Worm (Caenorhabditis elegans) whole organism, L4 larva: ENCODE results near the gene cTel55X.1.

Experiments used
- F26F4.8 ChIP-seq: fragments of 200-800 bp; sonication (Bioruptor generic); conservative IDR thresholded peaks from 2 replicates; pipeline ENCODE4 v1.3.6; 2022; ENCODE audit warnings: missing genetic modification characterization, missing compliant biosample characterization
- T20F7.1 ChIP-seq: fragments of 200-800 bp; sonication (Bioruptor generic); optimal IDR thresholded peaks from 2 replicates; lab custom pipeline; 2018; ENCODE audit warnings: mild to moderate bottlenecking, missing genetic modification characterization, missing compliant biosample characterization
- T26A8.4 ChIP-seq: fragments of 200-800 bp; sonication (Bioruptor generic); IDR thresholded peaks from 2 replicates; pipeline ENCODE4 v1.3.6; 2022; ENCODE audit warnings: missing genetic modification characterization, missing compliant biosample characterization
- Y5F2A.4 ChIP-seq: fragments of 200-800 bp; sonication (Bioruptor generic); optimal IDR thresholded peaks from 2 replicates; lab custom pipeline; 2018; ENCODE audit warnings: mild to moderate bottlenecking, missing genetic modification characterization, missing compliant biosample characterization
- aha-1 ChIP-seq: fragments of 150-350 bp; peaks from one replicate; lab custom pipeline; 2014; ENCODE audit warnings: missing biosample characterization, missing genetic modification characterization
- aly-2 ChIP-seq: sonication (generic microtip); optimal IDR thresholded peaks from 2 replicates; lab custom pipeline; 2018; ENCODE audit warnings: missing biosample characterization, missing genetic modification characterization
- attf-4 ChIP-seq: sonication (generic microtip); optimal IDR thresholded peaks from 3 replicates; lab custom pipeline; 2017; ENCODE audit warnings: missing biosample characterization, missing genetic modification characterization
- ceh-20 ChIP-seq: fragments of 200-800 bp; sonication (Bioruptor generic); IDR thresholded peaks from 2 replicates; pipeline ENCODE4 v1.3.6; 2022; ENCODE audit warnings: missing genetic modification reagents, missing genetic modification characterization, missing compliant biosample characterization
- ceh-32 ChIP-seq: sonication (generic microtip); optimal IDR thresholded peaks from 2 replicates; lab custom pipeline; 2016; ENCODE audit warnings: mild to moderate bottlenecking, missing genetic modification characterization, missing compliant biosample characterization; ENCODE audit not compliant: poor library complexity
- daf-12 ChIP-seq: fragments of 150-350 bp; optimal IDR thresholded peaks from 2 replicates; lab custom pipeline; 2014; ENCODE audit warnings: missing biosample characterization, missing genetic modification reagents, missing genetic modification characterization
- daf-16 ChIP-seq, 3 experiments: sonication (generic microtip); optimal IDR thresholded peaks; 2 replicates each; lab custom pipeline; 2016 to 2017; ENCODE audit warnings: missing genetic modification characterization in 3 of 3, missing genetic modification reagents in 3 of 3, mild to moderate bottlenecking in 2 of 3, missing compliant biosample characterization in 2 of 3, missing biosample characterization in 1 of 3, moderate library complexity in 1 of 3
- dmd-8 ChIP-seq: fragments of 200-800 bp; sonication (Bioruptor generic); IDR thresholded peaks from 2 replicates; pipeline ENCODE4 v1.3.6; 2022; ENCODE audit warnings: missing genetic modification characterization, missing compliant biosample characterization
- duxl-1 ChIP-seq: sonication (generic microtip); optimal IDR thresholded peaks from 2 replicates; lab custom pipeline; 2016; ENCODE audit warnings: mild to moderate bottlenecking, missing genetic modification characterization, moderate library complexity, missing compliant biosample characterization; ENCODE audit not compliant: poor library complexity
- egl-27 ChIP-seq: sonication (generic microtip); optimal IDR thresholded peaks from 3 replicates; lab custom pipeline; 2017; ENCODE audit warnings: missing biosample characterization, missing genetic modification reagents, missing genetic modification characterization
- egl-43 ChIP-seq: fragments of 200-800 bp; sonication (Bioruptor generic); IDR thresholded peaks from 2 replicates; pipeline ENCODE4 v1.3.6; 2022; ENCODE audit warnings: missing genetic modification reagents, missing genetic modification characterization, missing compliant biosample characterization
- hlh-11 ChIP-seq: fragments of 200-800 bp; sonication (Bioruptor generic); optimal IDR thresholded peaks from 2 replicates; lab custom pipeline; 2018; ENCODE audit warnings: mild to moderate bottlenecking, missing genetic modification characterization, missing compliant biosample characterization
- hlh-30 ChIP-seq: sonication (generic microtip); optimal IDR thresholded peaks from 2 replicates; lab custom pipeline; 2017; ENCODE audit warnings: antibody characterized with exemption, mild to moderate bottlenecking, missing genetic modification characterization, missing compliant biosample characterization; ENCODE audit not compliant: insufficient read depth
- lin-15B ChIP-seq: fragments of 150-350 bp; sonication (generic microtip); optimal IDR thresholded peaks from 3 replicates; lab custom pipeline; 2014; ENCODE audit warnings: missing biosample characterization, missing genetic modification characterization
- lin-38 ChIP-seq: fragments of 200-800 bp; sonication (Bioruptor generic); IDR thresholded peaks from 2 replicates; pipeline ENCODE4 v1.3.6; 2022; ENCODE audit warnings: missing genetic modification reagents, missing genetic modification characterization, missing compliant biosample characterization
- mep-1 ChIP-seq: fragments of 150-350 bp; sonication (generic microtip); optimal IDR thresholded peaks from 3 replicates; lab custom pipeline; 2014; ENCODE audit warnings: missing biosample characterization, missing genetic modification characterization
- mes-2 ChIP-seq: sonication (generic microtip); optimal IDR thresholded peaks from 2 replicates; lab custom pipeline; 2016; ENCODE audit warnings: missing genotype, mild to moderate bottlenecking, missing genetic modification characterization, missing compliant biosample characterization; ENCODE audit not compliant: poor library complexity, severe bottlenecking
- mxl-3 ChIP-seq: fragments of 200-800 bp; sonication (Bioruptor generic); optimal IDR thresholded peaks from 2 replicates; lab custom pipeline; 2018; ENCODE audit warnings: mild to moderate bottlenecking, missing genetic modification characterization, missing compliant biosample characterization
- nhr-11 ChIP-seq: fragments of 150-350 bp; optimal IDR thresholded peaks from 2 replicates; lab custom pipeline; 2014; ENCODE audit warnings: missing biosample characterization, missing genetic modification characterization
- nhr-111 ChIP-seq: fragments of 200-800 bp; sonication (Bioruptor generic); optimal IDR thresholded peaks from 2 replicates; lab custom pipeline; 2018; ENCODE audit warnings: mild to moderate bottlenecking, missing genetic modification characterization, missing compliant biosample characterization
- nhr-28 ChIP-seq: fragments of 150-350 bp; optimal IDR thresholded peaks from 2 replicates; lab custom pipeline; 2014; ENCODE audit warnings: missing biosample characterization, missing genetic modification characterization
- nhr-6 ChIP-seq: fragments of 150-350 bp; optimal IDR thresholded peaks from 2 replicates; lab custom pipeline; 2014; ENCODE audit warnings: missing biosample characterization, missing genetic modification characterization
- nhr-77 ChIP-seq: fragments of 150-350 bp; optimal IDR thresholded peaks from 2 replicates; lab custom pipeline; 2014; ENCODE audit warnings: missing biosample characterization, missing genetic modification characterization
- pha-4 ChIP-seq, 2 experiments: fragments of 150-350 bp in 1 of 2; fragments of 200-800 bp in 1 of 2; sonication (Bioruptor generic) in 1 of 2; IDR thresholded peaks in 1 of 2; optimal IDR thresholded peaks in 1 of 2; 2 replicates each; pipeline versions ENCODE4 v1.3.6 to Lab custom; 2014 to 2022; ENCODE audit warnings: missing genetic modification characterization in 2 of 2, missing genetic modification reagents in 2 of 2, missing biosample characterization in 1 of 2, missing compliant biosample characterization in 1 of 2
- sdz-12 ChIP-seq: fragments of 200-800 bp; sonication (Bioruptor generic); optimal IDR thresholded peaks from 2 replicates; lab custom pipeline; 2018; ENCODE audit warnings: mild to moderate bottlenecking, missing genetic modification characterization, missing compliant biosample characterization
- set-16 ChIP-seq: fragments of 200-800 bp; sonication (Bioruptor generic); IDR thresholded peaks from 2 replicates; pipeline ENCODE4 v1.3.6; 2022; ENCODE audit warnings: missing genetic modification reagents, missing genetic modification characterization, missing compliant biosample characterization
- snpc-4 ChIP-seq: fragments of 150-350 bp; optimal IDR thresholded peaks from 2 replicates; lab custom pipeline; 2014; ENCODE audit warnings: missing biosample characterization, missing genetic modification characterization
- unc-130 ChIP-seq: sonication (generic microtip); optimal IDR thresholded peaks from 2 replicates; lab custom pipeline; 2016; ENCODE audit warnings: missing genetic modification reagents, missing genetic modification characterization, missing compliant biosample characterization
- unc-62 ChIP-seq, 3 experiments: fragments of 150-350 bp in 1 of 3; sonication (generic microtip); optimal IDR thresholded peaks in 2 of 3; peaks in 1 of 3; 1 replicate in 1 of 3; 2 replicates in 2 of 3; lab custom pipeline; 2014 to 2017; ENCODE audit warnings: missing biosample characterization in 3 of 3, missing genetic modification characterization in 3 of 3, missing genetic modification reagents in 3 of 3, missing genotype in 1 of 3
- zip-2 ChIP-seq: fragments of 150-350 bp; optimal IDR thresholded peaks from 2 replicates; lab custom pipeline; 2014; ENCODE audit warnings: missing biosample characterization, missing genetic modification characterization

The cTel55X.1 gene

DNA sequence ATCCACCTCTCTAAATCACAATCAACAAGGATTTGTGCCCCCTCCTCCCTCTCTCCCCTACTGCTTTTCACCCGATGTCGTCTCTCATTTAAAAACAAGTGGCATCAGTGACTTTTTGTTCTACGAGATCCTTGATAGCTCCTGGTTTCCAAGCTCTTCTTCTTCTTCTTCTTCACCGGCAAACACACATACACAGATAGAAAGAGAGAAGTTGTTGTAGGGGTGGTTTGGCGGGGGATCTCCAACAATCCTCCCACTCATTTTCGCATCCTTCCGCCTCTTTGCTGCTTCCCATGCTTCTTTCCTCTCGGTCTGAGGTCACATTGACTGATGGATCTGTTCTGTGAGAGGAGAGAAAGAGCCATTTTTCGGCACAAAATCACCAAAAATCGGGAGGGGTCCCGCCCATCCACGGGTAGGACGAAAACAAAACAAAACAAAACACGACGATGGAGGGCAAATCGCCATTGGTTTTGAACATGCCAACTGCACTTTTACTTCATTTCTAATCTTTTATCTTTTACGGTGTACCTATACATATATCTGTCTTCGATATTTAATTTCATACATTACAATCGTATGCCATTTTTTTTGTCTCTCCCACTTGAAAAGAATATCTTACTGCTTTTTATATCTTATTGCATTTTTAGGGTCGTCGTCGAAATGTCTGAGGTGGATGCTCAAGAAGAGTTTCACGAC lies 44.2 kb upstream of the cTel55X.1 start, which contains the start of gene T23E7.2:
TSS of gene T23E7.2 (plus strand) at position 649 of the 699 bp plus-strand sequence.
- TF ChIP-seq mes-2 (no peak), ceh-32 (tag; lab: Kevin White, UChicago) (no peak), nhr-6 (tag; lab: Kevin White, UChicago) (no peak), daf-16 (GFP tag; optimal IDR thresholded peaks at IDR 0.05; lab: Kevin White, UChicago) (peak in 1 of 2 experiments; percentile 83), daf-16 (tag; optimal IDR thresholded peaks at IDR 0.05; lab: Kevin White, UChicago) (no peak), attf-4 (tag; lab: Kevin White, UChicago) (no peak), pha-4 (GFP tag; IDR thresholded peaks at IDR 0.05; lab: Robert Waterston, UW) (no peak), pha-4 (tag; optimal IDR thresholded peaks at IDR 0.05; lab: Kevin White, UChicago) (no peak), mep-1 (tag; lab: Kevin White, UChicago) (no peak), nhr-77 (tag; lab: Kevin White, UChicago) (no peak), mxl-3 (GFP tag; lab: Kevin White, UChicago) (peak; percentile 41), F26F4.8 (GFP tag; lab: Robert Waterston, UW) (no peak), unc-62 (GFP tag; optimal IDR thresholded peaks at IDR 0.05 in 1 of 2; lab: Kevin White, UChicago) (peak in 1 of 2 experiments; percentile 95), unc-62 (tag; optimal IDR thresholded peaks at IDR 0.05; lab: Kevin White, UChicago) (no peak), T26A8.4 (no peak), nhr-28 (tag; lab: Kevin White, UChicago) (peak; percentile 3), sdz-12 (no peak), set-16 (GFP tag; lab: Robert Waterston, UW) (no peak), lin-38 (GFP tag; lab: Robert Waterston, UW) (no peak), snpc-4 (tag; lab: Kevin White, UChicago) (no peak), hlh-11 (peak; percentile 29), T20F7.1 (GFP tag; lab: Kevin White, UChicago) (no peak), hlh-30 (tag; lab: Kevin White, UChicago) (no peak), nhr-11 (tag; lab: Kevin White, UChicago) (peak; percentile 66), duxl-1 (tag; lab: Kevin White, UChicago) (no peak), zip-2 (no peak)

DNA sequence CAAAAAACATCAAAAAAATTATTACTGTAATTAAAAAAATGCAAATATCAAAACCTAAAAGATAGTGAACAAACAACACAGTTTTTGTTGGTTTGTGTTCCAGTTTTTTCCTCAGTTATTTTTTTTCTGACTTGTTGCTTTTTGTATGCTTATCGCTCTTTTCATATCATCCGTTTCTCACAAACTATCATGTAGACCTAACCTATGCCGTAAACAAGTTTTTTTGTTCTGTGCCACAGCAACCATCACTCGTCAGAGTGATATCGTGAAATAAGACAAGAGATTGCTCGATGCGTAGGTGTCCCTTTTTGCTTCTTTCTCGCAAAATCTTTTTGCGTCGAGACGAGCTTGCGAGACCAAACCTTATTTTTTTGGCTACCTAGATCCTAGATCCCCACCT lies 42.5 kb upstream of the cTel55X.1 start:
- TF ChIP-seq egl-27 (tag; lab: Kevin White, UChicago) (no peak), nhr-111 (GFP tag; lab: Kevin White, UChicago) (no peak), daf-16 (GFP tag; optimal IDR thresholded peaks at IDR 0.05; lab: Kevin White, UChicago) (peak in 1 of 2 experiments; percentile 56), daf-16 (tag; optimal IDR thresholded peaks at IDR 0.05; lab: Kevin White, UChicago) (peak; percentile 61), aha-1 (tag; lab: Kevin White, UChicago) (peak; percentile 20), nhr-28 (tag; lab: Kevin White, UChicago) (peak; percentile 7), ceh-20 (GFP tag; lab: Robert Waterston, UW) (no peak)

DNA sequence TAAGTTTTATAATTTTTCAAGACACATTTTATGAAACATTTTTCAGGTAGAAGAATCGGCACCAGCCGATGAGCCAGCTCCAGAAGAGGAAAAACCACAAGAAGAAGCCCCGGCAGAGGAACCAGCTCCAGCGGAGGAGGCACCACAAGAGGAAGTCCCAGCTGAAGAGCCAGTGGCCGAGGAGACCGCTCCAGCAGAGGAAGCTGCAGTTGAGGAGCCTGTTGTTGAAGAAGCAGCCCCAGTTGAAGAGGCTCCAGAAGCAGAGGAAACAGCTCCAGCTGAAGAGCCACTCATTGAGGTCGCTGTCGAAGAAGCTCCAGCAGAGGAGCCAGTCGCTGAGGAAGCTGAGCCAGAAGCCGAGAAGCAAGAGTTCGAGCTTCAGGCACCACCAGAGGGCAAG lies 40.4 kb upstream of the cTel55X.1 start:
- TF ChIP-seq daf-12 (no peak), unc-130 (GFP tag; lab: Kevin White, UChicago) (no peak), Y5F2A.4 (GFP tag; lab: Kevin White, UChicago) (no peak), lin-15B (tag; lab: Kevin White, UChicago) (no peak), aly-2 (tag; lab: Kevin White, UChicago) (no peak), set-16 (GFP tag; lab: Robert Waterston, UW) (peak; percentile 95)
- TF ChIP-seq, all 104 proteins: peak for 1

DNA sequence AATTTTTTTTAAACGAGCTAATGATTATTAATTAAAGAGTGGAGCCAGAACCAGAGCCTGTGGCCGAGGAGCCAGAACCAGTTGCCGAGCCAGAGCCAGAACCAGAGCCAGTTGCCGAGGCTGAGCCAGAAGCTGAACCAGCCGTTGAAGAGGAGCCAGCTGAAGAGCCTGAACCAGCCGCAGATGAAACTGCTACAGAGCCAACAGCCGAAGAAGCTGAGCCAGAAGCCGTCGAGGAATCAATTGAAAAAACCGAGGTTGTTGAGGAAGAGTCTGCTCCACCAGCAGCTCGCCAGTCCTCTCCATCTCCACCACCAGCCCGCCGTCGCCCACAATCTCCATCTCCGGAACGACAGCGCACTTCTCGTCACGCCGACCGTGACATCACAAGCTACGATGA lies 39.0 kb upstream of the cTel55X.1 start:
- TF ChIP-seq unc-62 (GFP tag; optimal IDR thresholded peaks at IDR 0.05 in 1 of 2; lab: Kevin White, UChicago) (peak in 1 of 2 experiments; percentile 47), unc-62 (tag; optimal IDR thresholded peaks at IDR 0.05; lab: Kevin White, UChicago) (no peak), set-16 (GFP tag; lab: Robert Waterston, UW) (peak; percentile 92), egl-43 (0 out of 2 replicates have a peak, but pooled peaks have one; percentile 19), ceh-20 (GFP tag; lab: Robert Waterston, UW) (no peak), dmd-8 (GFP tag; lab: Robert Waterston, UW) (no peak)
